Fruit fly (Drosophila melanogaster) whole organism, wandering third instar larva: ENCODE results near the gene NANS.

Source experiments
- Myc ChIP-seq: fragments of >200 bp; optimal IDR thresholded peaks from 2 replicates; lab custom pipeline; 2017
- fru ChIP-seq: fragments of 200-800 bp; sonication (Bioruptor generic); optimal IDR thresholded peaks from 3 replicates; lab custom pipeline; 2016; ENCODE audit warnings: missing biosample characterization, mild to moderate bottlenecking, missing genetic modification characterization

dm6 chr3R:12435948-12436347 lies 9.6 kb downstream of the NANS start, which contains the start of gene Desat2:
- TF ChIP-seq fru (no peak), Myc (lab: Kevin White, UChicago) (no peak)
